Fruit fly (Drosophila melanogaster): ENCODE measurements around the gene Tsp96F.

Gene Tsp96F

DNA sequence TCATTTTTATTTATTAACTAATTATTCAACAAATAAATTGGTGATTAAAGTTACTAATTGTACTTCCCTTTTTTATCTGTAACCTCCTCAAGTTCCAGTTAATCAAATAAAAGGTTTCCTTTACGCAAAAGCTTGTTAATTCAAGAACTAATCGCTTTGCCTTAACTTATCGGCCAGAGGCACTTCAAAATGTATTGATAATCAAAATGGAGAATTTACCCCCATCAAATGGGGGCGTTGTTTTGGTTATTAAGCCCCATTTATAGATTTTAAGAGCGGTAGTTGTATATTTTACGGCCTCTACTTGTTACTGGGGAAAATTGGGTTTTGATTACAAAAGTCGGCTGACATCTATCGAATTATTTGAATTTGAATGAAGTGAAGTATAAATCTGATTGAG is 18.5 kb upstream of the Tsp96F start, which contains the start of gene CG31091:
Gene CG31091 (plus strand): TSS at position 214 of the 400 bp plus-strand sequence.
- TF ChIP-seq CG6163 (GFP tag; IDR thresholded peaks at IDR 0.05) (no peak), Blimp-1 (GFP tag; optimal IDR thresholded peaks at IDR 0.05) (no peak), Sox14 (GFP tag; optimal IDR thresholded peaks at IDR 0.05) (no peak), CG10631 (GFP tag; optimal IDR thresholded peaks at IDR 0.05) (no peak), topi (GFP tag; optimal IDR thresholded peaks at IDR 0.05) (no peak), CG31627 (GFP tag; optimal IDR thresholded peaks at IDR 0.05) (no peak), esn (GFP tag; optimal IDR thresholded peaks at IDR 0.05) (no peak), net (GFP tag; optimal IDR thresholded peaks at IDR 0.05) (no peak), vri (GFP tag; optimal IDR thresholded peaks at IDR 0.05) (no peak), ss (GFP tag; optimal IDR thresholded peaks at IDR 0.05) (no peak), CG3919 (GFP tag; optimal IDR thresholded peaks at IDR 0.05) (no peak), Hr38 (GFP tag; optimal IDR thresholded peaks at IDR 0.05) (no peak), Sox102F (GFP tag; optimal IDR thresholded peaks at IDR 0.05) (no peak), Eip75B (GFP tag; optimal IDR thresholded peaks at IDR 0.05) (no peak), CG7368 (GFP tag; optimal IDR thresholded peaks at IDR 0.05) (no peak)

DNA sequence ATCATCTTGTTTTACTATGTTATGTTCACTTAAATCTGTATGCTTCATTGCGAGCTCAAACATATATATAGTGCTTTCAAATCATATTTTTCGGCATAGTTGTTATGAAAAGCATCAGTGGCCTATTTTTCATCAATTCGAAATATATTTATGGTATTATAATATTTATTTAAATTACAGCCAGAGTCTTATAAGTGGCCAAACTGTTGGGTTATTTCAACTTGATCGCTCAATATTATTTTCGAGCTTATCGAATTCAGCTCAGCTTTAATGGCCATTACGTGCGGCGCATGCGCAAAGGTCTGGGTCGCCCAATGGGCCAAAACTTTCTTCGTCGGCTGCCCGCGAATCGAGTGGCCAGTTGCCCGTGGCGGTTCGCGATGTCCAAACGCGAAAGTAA is 15.9 kb upstream of the Tsp96F start, which contains the start of gene Mco3:
Gene Mco3 (plus strand): TSS at position 301 of the 400 bp plus-strand sequence.
- no peak for TF ChIP-seq OdsH (GFP tag; optimal IDR thresholded peaks at IDR 0.05)
- TF ChIP-seq Ets96B (tag; optimal IDR thresholded peaks at IDR 0.05), result no peak
- no peak for TF ChIP-seq spab (GFP tag; optimal IDR thresholded peaks at IDR 0.05)

DNA sequence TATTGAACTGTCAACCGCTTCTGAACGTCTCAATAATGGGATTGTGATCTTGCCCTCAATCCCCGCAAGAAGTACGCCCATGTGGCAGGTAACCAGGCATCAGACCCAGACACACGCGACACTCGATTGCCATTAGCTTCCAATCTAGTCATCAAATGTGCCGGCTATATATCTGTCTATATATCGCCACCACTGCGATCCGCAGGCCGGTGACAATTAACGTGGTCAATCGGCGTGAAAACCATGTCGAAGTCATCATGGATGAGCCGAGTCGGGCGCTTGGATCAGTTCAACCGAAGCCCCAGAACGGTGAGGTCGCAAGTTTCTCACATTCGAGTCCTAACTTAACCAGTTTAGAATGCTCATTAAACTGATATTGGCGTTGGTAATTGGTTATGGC is 14.3 kb upstream of the Tsp96F start, which contains the start of gene Sodq:
Gene Sodq (plus strand): TSS at position 301 of the 400 bp plus-strand sequence.
- TF ChIP-seq CG34406 (GFP tag; optimal IDR thresholded peaks at IDR 0.05) (no peak), fkh (GFP tag; optimal IDR thresholded peaks at IDR 0.05) (no peak), topi (GFP tag; optimal IDR thresholded peaks at IDR 0.05) (no peak), dsx (GFP tag; optimal IDR thresholded peaks at IDR 0.05; ENCODE audit: poor library complexity, severe bottlenecking) (no peak), CG8319 (GFP tag; optimal IDR thresholded peaks at IDR 0.05) (no peak), Eip93F (GFP tag; optimal IDR thresholded peaks at IDR 0.05) (no peak), CG9139 (GFP tag; optimal IDR thresholded peaks at IDR 0.05) (no peak), lz (GFP tag; optimal IDR thresholded peaks at IDR 0.05) (no peak), esn (GFP tag; optimal IDR thresholded peaks at IDR 0.05) (no peak), acj6 (GFP tag; optimal IDR thresholded peaks at IDR 0.05) (no peak), salr (GFP tag; optimal IDR thresholded peaks at IDR 0.05) (no peak), Ets21C (GFP tag; optimal IDR thresholded peaks at IDR 0.05) (no peak), ss (GFP tag; optimal IDR thresholded peaks at IDR 0.05) (no peak), Met (GFP tag; optimal IDR thresholded peaks at IDR 0.05) (no peak)

DNA sequence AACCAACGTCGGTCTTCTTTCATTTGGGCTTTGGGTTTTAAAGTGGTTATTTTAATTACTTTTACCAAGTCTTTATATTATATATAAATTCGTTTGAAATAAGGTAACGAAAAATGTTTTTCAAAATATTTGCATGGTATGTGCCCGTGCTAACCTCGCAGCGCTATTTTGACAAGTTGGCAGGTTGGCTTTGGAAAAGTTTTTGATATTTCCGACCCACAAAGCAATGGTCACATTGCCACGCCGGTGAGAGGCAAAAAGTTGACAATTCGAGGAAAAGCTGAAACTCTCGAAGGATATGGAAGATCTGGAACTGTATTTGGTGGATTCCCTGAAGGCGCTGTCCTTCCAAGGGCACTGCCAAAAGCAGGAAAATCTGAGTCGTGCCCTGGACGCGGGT is 12.0 kb upstream of the Tsp96F start, which contains the start of gene CG5913:
Gene CG5913 (plus strand): TSS at position 224 of the 400 bp plus-strand sequence.
- TF ChIP-seq CG6854 (GFP tag; optimal IDR thresholded peaks at IDR 0.05) (no peak), Eip93F (GFP tag; optimal IDR thresholded peaks at IDR 0.05) (no peak), Hr38 (GFP tag; optimal IDR thresholded peaks at IDR 0.05) (no peak), vri (GFP tag; optimal IDR thresholded peaks at IDR 0.05) (no peak), Ets21C (GFP tag; optimal IDR thresholded peaks at IDR 0.05) (no peak), CG8119 (GFP tag; IDR thresholded peaks at IDR 0.05) (no peak), ss (GFP tag; optimal IDR thresholded peaks at IDR 0.05) (no peak), spab (GFP tag; optimal IDR thresholded peaks at IDR 0.05) (no peak), eg (GFP tag; IDR thresholded peaks at IDR 0.05) (no peak), CG31627 (GFP tag; optimal IDR thresholded peaks at IDR 0.05) (no peak), CG3032 (tag; optimal IDR thresholded peaks at IDR 0.05) (no peak), Ets96B (tag; optimal IDR thresholded peaks at IDR 0.05) (no peak), CG11762 (GFP tag; optimal IDR thresholded peaks at IDR 0.05; ENCODE audit: insufficient read depth) (no peak), CG11294 (GFP tag; IDR thresholded peaks at IDR 0.05) (no peak), topi (GFP tag; optimal IDR thresholded peaks at IDR 0.05) (no peak), Eip75B (GFP tag; optimal IDR thresholded peaks at IDR 0.05) (no peak), CG6808 (GFP tag; optimal IDR thresholded peaks at IDR 0.05) (no peak)
